Worm (Caenorhabditis elegans) whole organism, mixed stage, embryonic: ENCODE data around the gene nhr-91.

ENCODE experiments used
- ceh-83 ChIP-seq: fragments of 200-800 bp; sonication (Bioruptor generic); optimal IDR thresholded peaks from 2 replicates; lab custom pipeline; 2018; ENCODE audit warnings: mild to moderate bottlenecking, missing genetic modification characterization, missing compliant biosample characterization
- elt-1 ChIP-seq: sonication (generic microtip); optimal IDR thresholded peaks from 2 replicates; lab custom pipeline; 2017; ENCODE audit warnings: missing genetic modification characterization, mild to moderate bottlenecking, missing compliant biosample characterization, antibody characterized with exemption, moderate library complexity, borderline replicate concordance; ENCODE audit not compliant: insufficient read depth
- elt-3 ChIP-seq: fragments of 150-350 bp; optimal IDR thresholded peaks from 2 replicates; lab custom pipeline; 2014; ENCODE audit warnings: missing biosample characterization, missing genetic modification characterization
- lin-13 ChIP-seq: fragments of 150-350 bp; optimal IDR thresholded peaks from 2 replicates; lab custom pipeline; 2014; ENCODE audit warnings: missing biosample characterization, missing genetic modification characterization
- lsy-2 ChIP-seq: fragments of 150-350 bp; optimal IDR thresholded peaks from 2 replicates; lab custom pipeline; 2014; ENCODE audit warnings: missing biosample characterization, missing genetic modification characterization
- nhr-12 ChIP-seq: fragments of 150-350 bp; optimal IDR thresholded peaks from 2 replicates; lab custom pipeline; 2014; ENCODE audit warnings: missing biosample characterization, missing genetic modification characterization
- nhr-237 ChIP-seq: fragments of 150-350 bp; optimal IDR thresholded peaks from 2 replicates; lab custom pipeline; 2014; ENCODE audit warnings: missing biosample characterization, missing genetic modification characterization
- nhr-28 ChIP-seq: fragments of 150-350 bp; optimal IDR thresholded peaks from 2 replicates; lab custom pipeline; 2014; ENCODE audit warnings: missing biosample characterization, missing genetic modification characterization
- pha-4 ChIP-seq: fragments of 150-350 bp; optimal IDR thresholded peaks from 2 replicates; lab custom pipeline; 2018; ENCODE audit warnings: missing biosample characterization, missing genetic modification reagents, missing genetic modification characterization
- unc-120 ChIP-seq: sonication (generic microtip); optimal IDR thresholded peaks from 2 replicates; lab custom pipeline; 2017; ENCODE audit warnings: missing genetic modification characterization, missing compliant biosample characterization; ENCODE audit not compliant: poor library complexity, severe bottlenecking
- unc-62 ChIP-seq: fragments of 150-350 bp; optimal IDR thresholded peaks from 2 replicates; lab custom pipeline; 2014; ENCODE audit warnings: missing biosample characterization, missing genetic modification reagents, missing genetic modification characterization
- ztf-11 ChIP-seq: fragments of 150-350 bp; optimal IDR thresholded peaks from 2 replicates; lab custom pipeline; 2014; ENCODE audit warnings: missing biosample characterization, missing genetic modification characterization

- TF ChIP-seq nhr-28, result no peak
- TF ChIP-seq elt-1 (tag; lab: Kevin White, UChicago), result no peak
- no peak for TF ChIP-seq elt-3
- no peak for TF ChIP-seq ztf-11 (tag; lab: Kevin White, UChicago)
- TF ChIP-seq nhr-237 (tag; lab: Kevin White, UChicago), result no peak
- no peak for TF ChIP-seq ceh-83 (GFP tag; lab: Kevin White, UChicago)
- TF ChIP-seq pha-4 (tag; lab: Kevin White, UChicago), result no peak
- TF ChIP-seq lin-13 (tag; lab: Kevin White, UChicago), result no peak
- TF ChIP-seq lsy-2 (tag; lab: Kevin White, UChicago), result no peak
- TF ChIP-seq unc-120 (tag; lab: Kevin White, UChicago), result no peak
- TF ChIP-seq nhr-12, result no peak
- TF ChIP-seq unc-62 (GFP tag; lab: Kevin White, UChicago), result no peak
Observed at ce11 chrX:15310986-15311385, 1.8 kb downstream of the nhr-91 start.
